Fruit fly (Drosophila melanogaster) whole organism, embryonic: Measurements from ENCODE around the gene CG13247.

Experiments used
- Ada2b ChIP-seq: fragments of 200-800 bp; sonication (Bioruptor generic); IDR thresholded peaks from 2 replicates; pipeline ENCODE4 v1.3.6; 2022; ENCODE audit warnings: missing biosample characterization, missing genetic modification characterization
- Antp ChIP-seq: fragments of 200-800 bp; sonication (Bioruptor generic); optimal IDR thresholded peaks from 3 replicates; lab custom pipeline; 2016; ENCODE audit warnings: missing biosample characterization, missing genetic modification characterization
- B-H2 ChIP-seq: fragments of 200-800 bp; sonication (Bioruptor generic); optimal IDR thresholded peaks from 2 replicates; lab custom pipeline; 2018; ENCODE audit warnings: missing biosample characterization, mild to moderate bottlenecking, missing genetic modification characterization
- CG12659 ChIP-seq: fragments of 200-800 bp; sonication (Bioruptor generic); optimal IDR thresholded peaks from 3 replicates; lab custom pipeline; 2017; ENCODE audit warnings: mild to moderate bottlenecking, missing biosample characterization, missing genetic modification reagents, missing genetic modification characterization
- CG12769 ChIP-seq: fragments of 200-800 bp; sonication (Bioruptor generic); optimal IDR thresholded peaks from 2 replicates; lab custom pipeline; 2019; ENCODE audit warnings: missing biosample characterization, mild to moderate bottlenecking, missing genetic modification characterization, moderate library complexity
- CG13894 ChIP-seq: fragments of 200-800 bp; sonication (Bioruptor generic); optimal IDR thresholded peaks from 3 replicates; lab custom pipeline; 2018; ENCODE audit warnings: missing biosample characterization, mild to moderate bottlenecking, missing genetic modification characterization, moderate library complexity
- CG15073 ChIP-seq: fragments of 200-800 bp; sonication (Bioruptor generic); optimal IDR thresholded peaks from 2 replicates; lab custom pipeline; 2016; ENCODE audit warnings: missing biosample characterization, missing genetic modification characterization
- CG18599 ChIP-seq: fragments of 200-800 bp; sonication (Bioruptor generic); optimal IDR thresholded peaks from 3 replicates; lab custom pipeline; 2017; ENCODE audit warnings: missing biosample characterization, missing genetic modification characterization, mild to moderate bottlenecking, moderate library complexity, missing genetic modification reagents
- CG30403 ChIP-seq: fragments of 200-800 bp; sonication (Bioruptor generic); optimal IDR thresholded peaks from 3 replicates; lab custom pipeline; 2016; ENCODE audit warnings: missing biosample characterization, missing genetic modification characterization
- CG34376 ChIP-seq: fragments of 200-800 bp; sonication (Bioruptor generic); optimal IDR thresholded peaks from 2 replicates; lab custom pipeline; 2018; ENCODE audit warnings: missing biosample characterization, mild to moderate bottlenecking, missing genetic modification characterization
- CG5953 ChIP-seq: fragments of 200-800 bp; sonication (Bioruptor generic); IDR thresholded peaks from 2 replicates; pipeline ENCODE4 v1.3.6; 2022; ENCODE audit warnings: missing biosample characterization, missing genetic modification characterization
- CG8290 ChIP-seq, 3 experiments: fragments of 200-800 bp; sonication (Bioruptor generic); optimal IDR thresholded peaks; 2 replicates each; lab custom pipeline; 2016 to 2019; ENCODE audit warnings: missing biosample characterization in 3 of 3, missing genetic modification characterization in 3 of 3, mild to moderate bottlenecking in 2 of 3, moderate library complexity in 1 of 3
- CG8478 ChIP-seq: fragments of >200 bp; optimal IDR thresholded peaks from 2 replicates; lab custom pipeline; 2018
- CG8944 ChIP-seq: fragments of 200-800 bp; sonication (Bioruptor generic); optimal IDR thresholded peaks from 3 replicates; lab custom pipeline; 2016; ENCODE audit warnings: missing biosample characterization, missing genetic modification characterization
- CG9797 ChIP-seq: fragments of 200-800 bp; sonication (Bioruptor generic); optimal IDR thresholded peaks from 3 replicates; lab custom pipeline; 2018; ENCODE audit warnings: missing biosample characterization, mild to moderate bottlenecking, missing genetic modification characterization
- D19A ChIP-seq: fragments of 200-800 bp; optimal IDR thresholded peaks from 3 replicates; lab custom pipeline; 2019; ENCODE audit warnings: missing biosample characterization, mild to moderate bottlenecking, missing genetic modification characterization, moderate library complexity
- Gug ChIP-seq: fragments of 200-800 bp; sonication (Bioruptor generic); IDR thresholded peaks from 4 replicates; pipeline ENCODE4 v1.3.6; 2022; ENCODE audit warnings: missing biosample characterization, missing genetic modification characterization
- HLH54F ChIP-seq: fragments of 200-800 bp; sonication (Bioruptor generic); optimal IDR thresholded peaks from 3 replicates; lab custom pipeline; 2016; ENCODE audit warnings: missing biosample characterization, missing genetic modification characterization
- Hey ChIP-seq: fragments of 200-800 bp; sonication (Bioruptor generic); optimal IDR thresholded peaks from 3 replicates; lab custom pipeline; 2018; ENCODE audit warnings: missing biosample characterization, mild to moderate bottlenecking, missing genetic modification characterization
- Hmr ChIP-seq: fragments of 200-800 bp; sonication (Bioruptor generic); optimal IDR thresholded peaks from 3 replicates; lab custom pipeline; 2017; ENCODE audit warnings: mild to moderate bottlenecking, missing biosample characterization, missing genetic modification reagents, missing genetic modification characterization
- Meics ChIP-seq: fragments of 200-800 bp; sonication (Bioruptor generic); optimal IDR thresholded peaks from 2 replicates; lab custom pipeline; 2017; ENCODE audit warnings: missing biosample characterization, mild to moderate bottlenecking, missing genetic modification characterization
- NFAT ChIP-seq: fragments of 200-800 bp; sonication (Bioruptor generic); IDR thresholded peaks from 2 replicates; pipeline ENCODE4 v1.3.6; 2022; ENCODE audit warnings: missing biosample characterization, missing genetic modification characterization
- NK7.1 ChIP-seq: fragments of 200-800 bp; sonication (Bioruptor generic); optimal IDR thresholded peaks from 3 replicates; lab custom pipeline; 2016; ENCODE audit warnings: missing biosample characterization, missing genetic modification characterization
- Rfx ChIP-seq: fragments of 200-800 bp; sonication (Bioruptor generic); IDR thresholded peaks from 2 replicates; pipeline ENCODE4 v1.3.6; 2022; ENCODE audit warnings: missing biosample characterization, missing genetic modification characterization
- Sox100B ChIP-seq: fragments of 200-800 bp; sonication (Bioruptor generic); optimal IDR thresholded peaks from 3 replicates; lab custom pipeline; 2018; ENCODE audit warnings: missing biosample characterization, mild to moderate bottlenecking, missing genetic modification characterization
- Trl ChIP-seq, 3 experiments: fragments of >200 bp in 2 of 3; fragments of 200-800 bp in 1 of 3; sonication (Bioruptor generic) in 1 of 3; optimal IDR thresholded peaks; 2 replicates in 1 of 3; 3 replicates in 2 of 3; lab custom pipeline; 2016 to 2017; ENCODE audit warnings: missing biosample characterization in 1 of 3, missing genetic modification characterization in 1 of 3
- bab2 ChIP-seq: fragments of 200-800 bp; sonication (Bioruptor generic); optimal IDR thresholded peaks from 2 replicates; lab custom pipeline; 2016; ENCODE audit warnings: missing biosample characterization, missing genetic modification characterization
- br ChIP-seq: fragments of >200 bp; optimal IDR thresholded peaks from 2 replicates; lab custom pipeline; 2017
- caup ChIP-seq: fragments of 200-800 bp; sonication (Bioruptor generic); optimal IDR thresholded peaks from 3 replicates; lab custom pipeline; 2017; ENCODE audit warnings: missing biosample characterization, mild to moderate bottlenecking, missing genetic modification characterization, moderate library complexity; ENCODE audit not compliant: severe bottlenecking
- chinmo ChIP-seq: fragments of 200-800 bp; sonication (Bioruptor generic); IDR thresholded peaks from 4 replicates; pipeline ENCODE4 v1.3.6; 2022; ENCODE audit warnings: missing biosample characterization, missing genetic modification characterization; ENCODE audit not compliant: partially characterized antibody
- crc ChIP-seq: fragments of 200-800 bp; sonication (Bioruptor generic); optimal IDR thresholded peaks from 2 replicates; lab custom pipeline; 2016; ENCODE audit warnings: missing biosample characterization, missing genetic modification characterization
- da ChIP-seq: fragments of 200-800 bp; sonication (Bioruptor generic); optimal IDR thresholded peaks from 2 replicates; lab custom pipeline; 2016; ENCODE audit warnings: missing biosample characterization, missing genetic modification characterization
- dimm ChIP-seq: fragments of 200-800 bp; sonication (Bioruptor generic); IDR thresholded peaks from 2 replicates; pipeline ENCODE4 v1.3.6; 2022; ENCODE audit warnings: missing biosample characterization, missing genetic modification characterization
- exex ChIP-seq: fragments of 200-800 bp; sonication (Bioruptor generic); optimal IDR thresholded peaks from 4 replicates; lab custom pipeline; 2018; ENCODE audit warnings: missing biosample characterization, mild to moderate bottlenecking, missing genetic modification characterization, moderate library complexity
- eyg ChIP-seq: fragments of 200-800 bp; sonication (Bioruptor generic); optimal IDR thresholded peaks from 3 replicates; lab custom pipeline; 2016; ENCODE audit warnings: missing biosample characterization, missing genetic modification characterization
- fd3F ChIP-seq: fragments of 200-800 bp; sonication (Bioruptor generic); optimal IDR thresholded peaks from 2 replicates; lab custom pipeline; 2018; ENCODE audit warnings: missing biosample characterization, mild to moderate bottlenecking, missing genetic modification characterization, moderate library complexity
- fd96Cb ChIP-seq: fragments of 200-800 bp; sonication (Bioruptor generic); optimal IDR thresholded peaks from 2 replicates; lab custom pipeline; 2018; ENCODE audit warnings: missing biosample characterization, mild to moderate bottlenecking, missing genetic modification characterization, moderate library complexity
- gcm2 ChIP-seq: fragments of 200-800 bp; sonication (Bioruptor generic); optimal IDR thresholded peaks from 2 replicates; lab custom pipeline; 2016; ENCODE audit warnings: missing biosample characterization, missing genetic modification characterization
- h ChIP-seq: fragments of >200 bp; optimal IDR thresholded peaks from 2 replicates; lab custom pipeline; 2017
- ind ChIP-seq: fragments of 200-800 bp; sonication (Bioruptor generic); optimal IDR thresholded peaks from 3 replicates; lab custom pipeline; 2016; ENCODE audit warnings: missing biosample characterization, missing genetic modification characterization
- lab ChIP-seq: fragments of 200-800 bp; sonication (Bioruptor generic); optimal IDR thresholded peaks from 3 replicates; lab custom pipeline; 2017; ENCODE audit warnings: missing biosample characterization, missing genetic modification characterization, mild to moderate bottlenecking, moderate library complexity, missing genetic modification reagents
- pan ChIP-seq, 4 experiments: fragments of >200 bp in 3 of 4; fragments of 200-800 bp in 1 of 4; sonication (Bioruptor generic) in 1 of 4; optimal IDR thresholded peaks in 3 of 4; IDR thresholded peaks in 1 of 4; 2 replicates each; pipeline versions ENCODE4 v1.3.6 to Lab custom; 2017 to 2022; ENCODE audit warnings: missing biosample characterization in 2 of 4, missing genetic modification characterization in 2 of 4, mixed read lengths in 1 of 4
- pb ChIP-seq: fragments of 200-800 bp; sonication (Bioruptor generic); optimal IDR thresholded peaks from 3 replicates; lab custom pipeline; 2016; ENCODE audit warnings: missing biosample characterization, missing genetic modification characterization
- pho ChIP-seq: fragments of 200-800 bp; sonication (Bioruptor generic); optimal IDR thresholded peaks from 2 replicates; lab custom pipeline; 2016; ENCODE audit warnings: missing biosample characterization, missing genetic modification characterization
- ranshi ChIP-seq: fragments of 200-800 bp; sonication (Bioruptor generic); IDR thresholded peaks from 2 replicates; pipeline ENCODE4 v1.3.6; 2022; ENCODE audit warnings: missing biosample characterization, missing genetic modification characterization
- sens-2 ChIP-seq: fragments of 200-800 bp; sonication (Bioruptor generic); IDR thresholded peaks from 2 replicates; pipeline ENCODE4 v1.3.6; 2022; ENCODE audit warnings: missing biosample characterization, missing genetic modification characterization
- sisA ChIP-seq: fragments of 200-800 bp; sonication (Bioruptor generic); IDR thresholded peaks from 2 replicates; pipeline ENCODE4 v1.3.6; 2022; ENCODE audit warnings: missing biosample characterization, missing genetic modification characterization
- vnd ChIP-seq: fragments of 200-800 bp; sonication (Bioruptor generic); IDR thresholded peaks from 3 replicates; pipeline ENCODE4 v1.3.6; 2022; ENCODE audit warnings: missing biosample characterization, missing genetic modification characterization; ENCODE audit not compliant: partially characterized antibody

The CG13247 gene

DNA sequence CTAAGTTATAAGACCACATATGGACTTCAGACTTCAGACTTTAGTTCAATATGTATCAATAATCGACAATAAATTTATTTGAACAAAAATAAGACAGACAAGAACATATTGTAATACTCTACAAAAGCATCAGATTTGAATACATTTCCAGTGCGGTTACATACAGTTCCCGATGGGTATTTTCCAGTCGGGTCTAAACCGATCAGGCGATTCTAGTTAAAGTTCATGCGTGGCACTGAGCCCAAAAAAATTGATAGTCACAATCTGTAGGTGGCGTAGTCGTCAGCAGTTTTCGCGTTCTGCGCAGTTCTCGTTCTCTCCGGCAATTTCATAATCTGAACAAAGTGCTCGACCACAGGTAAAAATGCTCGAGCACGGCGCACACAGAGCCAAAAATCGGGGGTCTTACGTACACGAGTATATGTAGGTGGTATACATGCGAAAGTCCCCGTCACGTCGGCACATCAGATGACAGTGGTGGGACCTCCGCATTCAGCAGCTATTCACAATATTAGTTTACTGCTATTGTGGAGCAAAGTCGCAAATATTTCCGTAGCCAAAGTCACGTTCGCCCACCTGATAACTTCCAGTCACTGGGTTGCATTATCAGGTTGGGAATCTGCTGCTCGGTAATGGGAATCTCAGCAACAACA lies 25.3 kb downstream of the CG13247 start (continued):
- TF ChIP-seq Hmr (peak; percentile 79), sisA (GFP tag; lab: Robert Waterston, UW) (0 out of 2 replicates have a peak, but pooled peaks have one; percentile 15), fd96Cb (tag; lab: Kevin White, UChicago) (peak; percentile 9), CG8290 (GFP tag; optimal IDR thresholded peaks at IDR 0.05; lab: Kevin White, UChicago) (no peak), CG8290 (tag; optimal IDR thresholded peaks at IDR 0.05; lab: Kevin White, UChicago) (peak in 1 of 2 experiments; percentile 76), bab2 (GFP tag; lab: Kevin White, UChicago) (peak; percentile 32), Hey (tag; lab: Kevin White, UChicago) (peak; percentile 40), sens-2 (no peak), HLH54F (GFP tag; lab: Kevin White, UChicago) (peak; percentile 45), br (lab: Kevin White, UChicago) (no peak), lab (peak; percentile 65), B-H2 (GFP tag; lab: Kevin White, UChicago) (peak; percentile 75), fd3F (GFP tag; lab: Kevin White, UChicago) (peak; percentile 7), crc (peak; percentile 35), pan (optimal IDR thresholded peaks at IDR 0.05; lab: Kevin White, UChicago) (no peak), pan (GFP tag; optimal IDR thresholded peaks at IDR 0.05 in 1 of 2, IDR thresholded peaks at IDR 0.05 in 1 of 2) (peak in 1 of 2 experiments; percentile 31), CG34376 (GFP tag; lab: Kevin White, UChicago) (peak; percentile 82), dimm (GFP tag; lab: Robert Waterston, UW) (no peak), Gug (GFP tag; lab: Robert Waterston, UW) (peak; percentile 17; the same call in 1 of the 4 replicates), NFAT (GFP tag; lab: Robert Waterston, UW) (peak; percentile 29), Ada2b (GFP tag; lab: Robert Waterston, UW) (peak; percentile 31; the same call in 1 of the 2 replicates), D19A (tag; lab: Kevin White, UChicago) (peak; percentile 63), Rfx (peak; percentile 75), CG13894 (tag; lab: Kevin White, UChicago) (peak; percentile 100), chinmo (peak; percentile 90; the same call in 3 of the 4 replicates), NK7.1 (no peak), gcm2 (GFP tag; lab: Kevin White, UChicago) (no peak), ranshi (GFP tag; lab: Robert Waterston, UW) (0 out of 2 replicates have a peak, but pooled peaks have one; percentile 41), eyg (peak; percentile 34), CG18599 (peak; percentile 74), Trl (optimal IDR thresholded peaks at IDR 0.05; lab: Kevin White, UChicago) (peak in 1 of 2 experiments; percentile 5), Trl (GFP tag; optimal IDR thresholded peaks at IDR 0.05; lab: Kevin White, UChicago) (no peak), CG12769 (tag; lab: Kevin White, UChicago) (peak; percentile 73), h (lab: Kevin White, UChicago) (no peak), pho (GFP tag; lab: Kevin White, UChicago) (peak; percentile 64), CG12659 (GFP tag; lab: Kevin White, UChicago) (peak; percentile 57), CG8478 (lab: Kevin White, UChicago) (no peak), pb (no peak), caup (GFP tag; lab: Kevin White, UChicago) (peak; percentile 46), Meics (peak; percentile 76), CG30403 (GFP tag; lab: Kevin White, UChicago) (peak; percentile 63), CG8944 (peak; percentile 8), CG5953 (GFP tag; lab: Robert Waterston, UW) (0 out of 2 replicates have a peak, but pooled peaks have one; percentile 20), vnd (GFP tag; lab: Robert Waterston, UW) (peak; percentile 28; the same call in 1 of the 3 replicates), CG9797 (GFP tag; lab: Kevin White, UChicago) (no peak), CG15073 (GFP tag; lab: Kevin White, UChicago) (peak; percentile 40), Sox100B (GFP tag; lab: Kevin White, UChicago) (peak; percentile 13), Antp (peak; percentile 13), da (GFP tag; lab: Kevin White, UChicago) (no peak), ind (GFP tag; lab: Kevin White, UChicago) (peak; percentile 55), exex (tag; lab: Kevin White, UChicago) (peak; percentile 71)
